Fruit fly (Drosophila melanogaster) whole organism, prepupa: ENCODE measurements around the gene CtBP.

Experiments used
- CG10631 ChIP-seq: fragments of 200-800 bp; sonication (Bioruptor generic); optimal IDR thresholded peaks from 2 replicates; lab custom pipeline; 2016; ENCODE audit warnings: missing biosample characterization, missing genetic modification characterization
- CG10669 ChIP-seq: fragments of 200-800 bp; sonication (Bioruptor generic); optimal IDR thresholded peaks from 3 replicates; lab custom pipeline; 2018; ENCODE audit warnings: missing biosample characterization, mild to moderate bottlenecking, missing genetic modification characterization, moderate library complexity
- CG11294 ChIP-seq: fragments of 200-800 bp; sonication (Bioruptor generic); IDR thresholded peaks from 2 replicates; pipeline ENCODE4 v1.3.6; 2022; ENCODE audit warnings: missing biosample characterization, missing genetic modification characterization
- CG11762 ChIP-seq: fragments of 200-800 bp; sonication (Bioruptor generic); optimal IDR thresholded peaks from 3 replicates; lab custom pipeline; 2016; ENCODE audit warnings: missing biosample characterization, missing genetic modification characterization; ENCODE audit not compliant: insufficient read depth
- CG11902 ChIP-seq: fragments of 200-800 bp; sonication (Bioruptor generic); optimal IDR thresholded peaks from 3 replicates; lab custom pipeline; 2016; ENCODE audit warnings: missing biosample characterization, missing genetic modification characterization
- CG15336 ChIP-seq: fragments of 200-800 bp; sonication (Bioruptor generic); IDR thresholded peaks from 2 replicates; pipeline ENCODE4 v1.3.6; 2022; ENCODE audit warnings: missing biosample characterization, missing genetic modification characterization
- CG16779 ChIP-seq: fragments of 200-800 bp; sonication (Bioruptor generic); optimal IDR thresholded peaks from 3 replicates; lab custom pipeline; 2017; ENCODE audit warnings: missing biosample characterization, mild to moderate bottlenecking, missing genetic modification characterization
- CG3032 ChIP-seq: fragments of 200-800 bp; optimal IDR thresholded peaks from 2 replicates; lab custom pipeline; 2019; ENCODE audit warnings: missing biosample characterization, mild to moderate bottlenecking, missing genetic modification characterization, moderate library complexity
- CG31627 ChIP-seq: fragments of 200-800 bp; sonication (Bioruptor generic); optimal IDR thresholded peaks from 3 replicates; lab custom pipeline; 2016; ENCODE audit warnings: missing biosample characterization, missing genetic modification characterization
- CG32006 ChIP-seq: fragments of 200-800 bp; sonication (Bioruptor generic); optimal IDR thresholded peaks from 3 replicates; lab custom pipeline; 2017; ENCODE audit warnings: missing biosample characterization, mild to moderate bottlenecking, missing genetic modification characterization
- CG34406 ChIP-seq: fragments of 200-800 bp; sonication (Bioruptor generic); optimal IDR thresholded peaks from 3 replicates; lab custom pipeline; 2016; ENCODE audit warnings: missing biosample characterization, missing genetic modification characterization
- CG4318 ChIP-seq: fragments of 200-800 bp; sonication (Bioruptor generic); optimal IDR thresholded peaks from 3 replicates; lab custom pipeline; 2017; ENCODE audit warnings: missing biosample characterization, mild to moderate bottlenecking, missing genetic modification characterization
- CG6163 ChIP-seq: fragments of 200-800 bp; sonication (Bioruptor generic); IDR thresholded peaks from 3 replicates; pipeline ENCODE4 v1.3.6; 2022; ENCODE audit warnings: missing biosample characterization, missing genetic modification characterization
- CG6276 ChIP-seq: fragments of 200-800 bp; sonication (Bioruptor generic); optimal IDR thresholded peaks from 2 replicates; lab custom pipeline; 2017; ENCODE audit warnings: missing biosample characterization, mild to moderate bottlenecking, missing genetic modification characterization
- CG6792 ChIP-seq: fragments of 200-800 bp; sonication (Bioruptor generic); optimal IDR thresholded peaks from 3 replicates; lab custom pipeline; 2016; ENCODE audit warnings: missing biosample characterization, missing genetic modification characterization
- CG6854 ChIP-seq: fragments of 200-800 bp; sonication (Bioruptor generic); optimal IDR thresholded peaks from 2 replicates; lab custom pipeline; 2017; ENCODE audit warnings: missing biosample characterization, mild to moderate bottlenecking, missing genetic modification characterization
- CG8119 ChIP-seq: fragments of 200-800 bp; sonication (Bioruptor generic); IDR thresholded peaks from 3 replicates; pipeline ENCODE4 v1.3.6; 2022; ENCODE audit warnings: missing biosample characterization, missing genetic modification characterization
- CG8319 ChIP-seq: fragments of 200-800 bp; sonication (Bioruptor generic); optimal IDR thresholded peaks from 3 replicates; lab custom pipeline; 2016; ENCODE audit warnings: missing biosample characterization, missing genetic modification characterization
- CG8632 ChIP-seq: fragments of 200-800 bp; sonication (Bioruptor generic); optimal IDR thresholded peaks from 3 replicates; lab custom pipeline; 2016; ENCODE audit warnings: missing biosample characterization, missing genetic modification characterization
- CG9139 ChIP-seq: fragments of 200-800 bp; sonication (Bioruptor generic); optimal IDR thresholded peaks from 3 replicates; lab custom pipeline; 2017; ENCODE audit warnings: missing biosample characterization, mild to moderate bottlenecking, missing genetic modification characterization
- Eip75B ChIP-seq: fragments of 200-800 bp; sonication (Bioruptor generic); optimal IDR thresholded peaks from 3 replicates; lab custom pipeline; 2016; ENCODE audit warnings: missing biosample characterization, missing genetic modification characterization
- Eip78C ChIP-seq: fragments of 200-800 bp; sonication (Bioruptor generic); peaks from one replicate; lab custom pipeline; 2016; ENCODE audit warnings: missing biosample characterization, missing genetic modification characterization
- Ets21C ChIP-seq: fragments of 200-800 bp; sonication (Bioruptor generic); optimal IDR thresholded peaks from 3 replicates; lab custom pipeline; 2016; ENCODE audit warnings: missing biosample characterization, missing genetic modification characterization
- Ets96B ChIP-seq: fragments of 200-800 bp; optimal IDR thresholded peaks from 2 replicates; lab custom pipeline; 2019; ENCODE audit warnings: missing biosample characterization, mild to moderate bottlenecking, missing genetic modification characterization, moderate library complexity
- Gug ChIP-seq: fragments of 200-800 bp; sonication (Bioruptor generic); IDR thresholded peaks from 2 replicates; pipeline ENCODE4 v1.3.6; 2022; ENCODE audit warnings: missing biosample characterization, missing genetic modification characterization
- Hr38 ChIP-seq: sonication (Bioruptor generic); optimal IDR thresholded peaks from 2 replicates; lab custom pipeline; 2016; ENCODE audit warnings: missing biosample characterization, missing genetic modification characterization
- Hr39 ChIP-seq: fragments of 200-800 bp; sonication (Bioruptor generic); optimal IDR thresholded peaks from 2 replicates; lab custom pipeline; 2016; ENCODE audit warnings: missing biosample characterization, missing genetic modification characterization
- Hr4 ChIP-seq: fragments of 200-800 bp; sonication (Bioruptor generic); optimal IDR thresholded peaks from 3 replicates; lab custom pipeline; 2016; ENCODE audit warnings: missing biosample characterization, missing genetic modification characterization
- Lpt ChIP-seq: fragments of 200-800 bp; sonication (Bioruptor generic); optimal IDR thresholded peaks from 3 replicates; lab custom pipeline; 2016; ENCODE audit warnings: missing biosample characterization, missing genetic modification characterization
- Met ChIP-seq: fragments of 200-800 bp; sonication (Bioruptor generic); optimal IDR thresholded peaks from 3 replicates; lab custom pipeline; 2016; ENCODE audit warnings: missing biosample characterization, missing genetic modification characterization
- OdsH ChIP-seq: fragments of 200-800 bp; sonication (Bioruptor generic); optimal IDR thresholded peaks from 3 replicates; lab custom pipeline; 2016; ENCODE audit warnings: missing biosample characterization, missing genetic modification characterization
- Sox102F ChIP-seq: fragments of 200-800 bp; sonication (Bioruptor generic); optimal IDR thresholded peaks from 2 replicates; lab custom pipeline; 2016; ENCODE audit warnings: missing biosample characterization, mild to moderate bottlenecking, missing genetic modification characterization
- Sox14 ChIP-seq: fragments of 200-800 bp; sonication (Bioruptor generic); optimal IDR thresholded peaks from 3 replicates; lab custom pipeline; 2016; ENCODE audit warnings: missing biosample characterization, missing genetic modification characterization
- Sox15 ChIP-seq: fragments of 200-800 bp; sonication (Bioruptor generic); optimal IDR thresholded peaks from 3 replicates; lab custom pipeline; 2016; ENCODE audit warnings: missing biosample characterization, missing genetic modification characterization
- achi ChIP-seq: fragments of 200-800 bp; sonication (Bioruptor generic); optimal IDR thresholded peaks from 3 replicates; lab custom pipeline; 2016; ENCODE audit warnings: missing biosample characterization, missing genetic modification characterization
- acj6 ChIP-seq: fragments of 200-800 bp; sonication (Bioruptor generic); optimal IDR thresholded peaks from 3 replicates; lab custom pipeline; 2016; ENCODE audit warnings: missing biosample characterization, missing genetic modification characterization
- dac ChIP-seq: fragments of 200-800 bp; sonication (Bioruptor generic); optimal IDR thresholded peaks from 2 replicates; lab custom pipeline; 2017; ENCODE audit warnings: missing biosample characterization, mild to moderate bottlenecking, missing genetic modification characterization
- dsx ChIP-seq: fragments of 200-800 bp; optimal IDR thresholded peaks from 3 replicates; lab custom pipeline; 2019; ENCODE audit warnings: missing biosample characterization, mild to moderate bottlenecking, missing genetic modification characterization, moderate library complexity; ENCODE audit not compliant: poor library complexity, severe bottlenecking
- eg ChIP-seq: fragments of 200-800 bp; sonication (Bioruptor generic); IDR thresholded peaks from 3 replicates; pipeline ENCODE4 v1.3.6; 2022; ENCODE audit warnings: missing biosample characterization, missing genetic modification characterization
- fd59A ChIP-seq: fragments of 200-800 bp; sonication (Bioruptor generic); optimal IDR thresholded peaks from 2 replicates; lab custom pipeline; 2017; ENCODE audit warnings: missing biosample characterization, mild to moderate bottlenecking, missing genetic modification characterization, missing genetic modification reagents
- fd85E ChIP-seq: fragments of 200-800 bp; sonication (Bioruptor generic); optimal IDR thresholded peaks from 3 replicates; lab custom pipeline; 2016; ENCODE audit warnings: missing biosample characterization, missing genetic modification characterization
- fkh ChIP-seq: fragments of 200-800 bp; sonication (Bioruptor generic); optimal IDR thresholded peaks from 3 replicates; lab custom pipeline; 2017; ENCODE audit warnings: missing biosample characterization, mild to moderate bottlenecking, missing genetic modification characterization, moderate library complexity
- lz ChIP-seq: fragments of 200-800 bp; sonication (Bioruptor generic); optimal IDR thresholded peaks from 3 replicates; lab custom pipeline; 2016; ENCODE audit warnings: missing biosample characterization, missing genetic modification characterization
- pdm3 ChIP-seq: fragments of 200-800 bp; sonication (Bioruptor generic); optimal IDR thresholded peaks from 3 replicates; lab custom pipeline; 2016; ENCODE audit warnings: missing biosample characterization, missing genetic modification characterization
- salr ChIP-seq, 2 experiments: fragments of 200-800 bp; sonication (Bioruptor generic); optimal IDR thresholded peaks; 3 replicates each; lab custom pipeline; 2016 to 2018; ENCODE audit warnings: missing biosample characterization in 2 of 2, missing genetic modification characterization in 2 of 2, mild to moderate bottlenecking in 1 of 2
- spab ChIP-seq: fragments of 200-800 bp; sonication (Bioruptor generic); optimal IDR thresholded peaks from 2 replicates; lab custom pipeline; 2017; ENCODE audit warnings: missing biosample characterization, mild to moderate bottlenecking, missing genetic modification characterization, missing genetic modification reagents
- ss ChIP-seq, 2 experiments: fragments of 200-800 bp; sonication (Bioruptor generic); optimal IDR thresholded peaks; 2 replicates in 1 of 2; 3 replicates in 1 of 2; lab custom pipeline; 2017 to 2018; ENCODE audit warnings: mild to moderate bottlenecking in 2 of 2, missing biosample characterization in 2 of 2, missing genetic modification characterization in 2 of 2, moderate library complexity in 1 of 2
- svp ChIP-seq: fragments of 200-800 bp; sonication (Bioruptor generic); peaks from one replicate; lab custom pipeline; 2016; ENCODE audit warnings: missing biosample characterization, missing genetic modification characterization
- topi ChIP-seq: fragments of 200-800 bp; sonication (Bioruptor generic); optimal IDR thresholded peaks from 3 replicates; lab custom pipeline; 2016; ENCODE audit warnings: missing biosample characterization, missing genetic modification characterization
- vri ChIP-seq: fragments of 200-800 bp; sonication (Bioruptor generic); optimal IDR thresholded peaks from 3 replicates; lab custom pipeline; 2016; ENCODE audit warnings: missing biosample characterization, mild to moderate bottlenecking, missing genetic modification characterization

CtBP gene

DNA sequence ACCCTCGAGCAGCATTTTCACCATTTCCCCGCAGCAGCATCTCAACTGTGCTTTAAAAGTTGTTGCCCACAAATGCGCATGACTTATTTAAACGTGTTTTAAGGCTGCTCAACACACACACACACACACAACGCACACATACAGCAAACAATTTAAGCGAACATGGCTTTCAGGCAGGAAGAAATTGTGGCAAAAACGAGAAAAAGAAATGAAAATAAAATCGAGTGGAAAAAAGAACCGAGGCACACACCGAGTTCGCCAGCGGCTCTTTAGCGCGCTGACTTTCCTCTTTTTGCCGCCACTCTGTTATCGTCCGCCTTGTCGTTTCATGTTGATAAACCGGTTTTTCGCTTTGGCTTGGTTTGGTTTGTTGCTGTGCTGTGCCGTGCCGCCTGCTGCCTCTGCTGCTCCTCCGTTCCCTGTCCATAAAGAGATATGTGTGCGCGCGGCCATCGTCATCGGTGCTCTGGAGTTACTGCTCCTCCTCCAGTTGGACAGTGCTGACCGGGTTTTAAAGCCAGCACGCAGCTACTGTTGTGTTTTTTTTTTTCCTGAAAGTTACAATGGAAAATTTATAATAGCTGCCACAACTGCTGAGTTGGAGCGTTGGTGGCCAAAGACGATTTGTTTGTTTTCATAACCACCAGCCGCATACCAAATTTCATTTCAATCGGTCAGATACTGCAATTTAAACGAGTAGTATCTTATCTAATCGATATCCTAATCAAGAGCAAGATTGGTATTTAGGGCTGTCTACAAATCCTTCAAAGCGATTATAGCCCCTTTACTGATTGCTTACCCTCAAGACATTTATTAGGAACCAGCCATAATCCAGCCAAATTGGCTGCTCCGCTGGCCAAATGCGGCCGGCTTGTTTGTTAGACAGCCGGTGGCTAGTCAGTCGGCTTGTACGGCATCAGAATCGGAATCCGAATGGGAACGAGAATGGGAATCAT lies 4.6 kb downstream of the CtBP start:
- TF ChIP-seq lz (GFP tag; lab: Kevin White, UChicago) (no peak), Sox15 (GFP tag; lab: Kevin White, UChicago) (no peak), fd85E (GFP tag; lab: Kevin White, UChicago) (no peak), Eip78C (GFP tag; lab: Kevin White, UChicago) (peak; percentile 84), Eip75B (peak; percentile 17), CG11902 (GFP tag; lab: Kevin White, UChicago) (no peak), vri (GFP tag; lab: Kevin White, UChicago) (peak; percentile 72), Lpt (peak; percentile 60), CG32006 (GFP tag; lab: Kevin White, UChicago) (peak; percentile 22), pdm3 (GFP tag; lab: Kevin White, UChicago) (no peak), CG6163 (peak; percentile 50; the same call in 1 of the 3 replicates), Hr38 (GFP tag; lab: Kevin White, UChicago) (no peak), dsx (peak; percentile 61), CG10669 (no peak), CG8632 (GFP tag; lab: Kevin White, UChicago) (no peak), CG11762 (GFP tag; lab: Kevin White, UChicago) (no peak), Met (GFP tag; lab: Kevin White, UChicago) (no peak), fd59A (GFP tag; lab: Kevin White, UChicago) (no peak), fkh (peak; percentile 21), Sox14 (GFP tag; lab: Kevin White, UChicago) (no peak), salr (GFP tag; optimal IDR thresholded peaks at IDR 0.05; lab: Kevin White, UChicago) (no peak), dac (GFP tag; lab: Kevin White, UChicago) (no peak), CG15336 (GFP tag; lab: Robert Waterston, UW) (peak; percentile 24; the same call in 1 of the 2 replicates), Sox102F (GFP tag; lab: Kevin White, UChicago) (no peak), Ets21C (GFP tag; lab: Kevin White, UChicago) (no peak), CG8319 (GFP tag; lab: Kevin White, UChicago) (no peak), CG6854 (GFP tag; lab: Kevin White, UChicago) (no peak), CG8119 (peak; percentile 40; the same call in 2 of the 3 replicates), Hr39 (GFP tag; lab: Kevin White, UChicago) (no peak), svp (GFP tag; lab: Kevin White, UChicago) (no peak), Gug (GFP tag; lab: Robert Waterston, UW) (no peak), topi (GFP tag; lab: Kevin White, UChicago) (peak; percentile 22), CG4318 (GFP tag; lab: Kevin White, UChicago) (no peak), ss (GFP tag; optimal IDR thresholded peaks at IDR 0.05; lab: Kevin White, UChicago) (peak; percentile 51 to 70), CG16779 (tag; lab: Kevin White, UChicago) (peak; percentile 46), eg (GFP tag; lab: Robert Waterston, UW) (0 out of 3 replicates have a peak, but pooled peaks have one; percentile 5), achi (GFP tag; lab: Kevin White, UChicago) (no peak), CG10631 (GFP tag; lab: Kevin White, UChicago) (peak; percentile 74), CG34406 (GFP tag; lab: Kevin White, UChicago) (no peak), Ets96B (tag; lab: Kevin White, UChicago) (peak; percentile 14), CG3032 (tag; lab: Kevin White, UChicago) (no peak), Hr4 (GFP tag; lab: Kevin White, UChicago) (no peak), acj6 (GFP tag; lab: Kevin White, UChicago) (no peak), CG11294 (no peak), CG6792 (GFP tag; lab: Kevin White, UChicago) (no peak), OdsH (peak; percentile 6), CG6276 (GFP tag; lab: Kevin White, UChicago) (peak; percentile 57), spab (GFP tag; lab: Kevin White, UChicago) (peak; percentile 47), CG9139 (peak; percentile 23), CG31627 (GFP tag; lab: Kevin White, UChicago) (no peak)
